Worm (Caenorhabditis elegans) whole organism, L3 larva: Measurements from ENCODE around the gene acp-7.

Source experiments
- ama-1 ChIP-seq: fragments of 150-350 bp; optimal IDR thresholded peaks from 2 replicates; lab custom pipeline; 2018
- egl-27 ChIP-seq: sonication (generic microtip); optimal IDR thresholded peaks from 4 replicates; lab custom pipeline; 2017; ENCODE audit warnings: missing biosample characterization, missing genetic modification reagents, missing genetic modification characterization
- elt-1 ChIP-seq: fragments of 150-350 bp; optimal IDR thresholded peaks from 2 replicates; lab custom pipeline; 2014; ENCODE audit warnings: missing biosample characterization, missing genetic modification characterization
- fkh-2 ChIP-seq: fragments of 150-350 bp; optimal IDR thresholded peaks from 2 replicates; lab custom pipeline; 2014; ENCODE audit warnings: missing biosample characterization, missing genetic modification reagents, missing genetic modification characterization
- nfya-1 ChIP-seq: sonication (generic microtip); optimal IDR thresholded peaks from 2 replicates; lab custom pipeline; 2017; ENCODE audit warnings: missing genetic modification characterization, mild to moderate bottlenecking, missing compliant biosample characterization, antibody characterized with exemption, moderate library complexity; ENCODE audit not compliant: insufficient read depth
- nhr-12 ChIP-seq: fragments of 150-350 bp; optimal IDR thresholded peaks from 2 replicates; lab custom pipeline; 2014; ENCODE audit warnings: missing biosample characterization, missing genetic modification characterization
- nhr-28 ChIP-seq: fragments of 150-350 bp; optimal IDR thresholded peaks from 2 replicates; lab custom pipeline; 2014; ENCODE audit warnings: missing biosample characterization, missing genetic modification characterization
- pha-4 ChIP-seq: fragments of 150-350 bp; optimal IDR thresholded peaks from 2 replicates; lab custom pipeline; 2014; ENCODE audit warnings: missing biosample characterization, missing genetic modification reagents, missing genetic modification characterization
- pqm-1 ChIP-seq: fragments of 150-350 bp; optimal IDR thresholded peaks from 2 replicates; lab custom pipeline; 2017; ENCODE audit warnings: missing biosample characterization, missing genetic modification characterization, inconsistent platforms
- ztf-11 ChIP-seq: fragments of 150-350 bp; optimal IDR thresholded peaks from 2 replicates; lab custom pipeline; 2014; ENCODE audit warnings: missing biosample characterization, missing genetic modification characterization

ce11 chrIV:6403399-6403798 lies 28.1 kb downstream of the acp-7 start:
- no peak for TF ChIP-seq nhr-12 (tag; lab: Kevin White, UChicago)
- TF ChIP-seq nfya-1 (tag; lab: Kevin White, UChicago) = no peak
- no peak for TF ChIP-seq ztf-11 (tag; lab: Kevin White, UChicago)
- TF ChIP-seq ama-1 (lab: Kevin White, UChicago) = no peak
- no peak for TF ChIP-seq egl-27 (tag; lab: Kevin White, UChicago)
- TF ChIP-seq nhr-28 (tag; lab: Kevin White, UChicago) = no peak
- no peak for TF ChIP-seq pqm-1 (tag; lab: Kevin White, UChicago)
- TF ChIP-seq fkh-2 = no peak
- no peak for TF ChIP-seq pha-4 (tag; lab: Kevin White, UChicago)
- no peak for TF ChIP-seq elt-1 (tag; lab: Kevin White, UChicago)
